Worm (Caenorhabditis elegans) whole organism, midembryonic: ENCODE data around the gene asm-1.

Experiments used
- T22C8.4 ChIP-seq: fragments of 200-800 bp; sonication (Bioruptor generic); IDR thresholded peaks from 2 replicates; pipeline ENCODE4 v1.3.6; 2022; ENCODE audit warnings: missing genetic modification characterization, missing compliant biosample characterization
- flt-1 ChIP-seq: fragments of 200-800 bp; sonication (Bioruptor generic); IDR thresholded peaks from 2 replicates; pipeline ENCODE4 v1.3.6; 2022; ENCODE audit warnings: missing genetic modification characterization, missing compliant biosample characterization
- klf-2 ChIP-seq: fragments of 200-800 bp; sonication (Bioruptor generic); conservative IDR thresholded peaks from 2 replicates; pipeline ENCODE4 v1.3.6; 2022; ENCODE audit warnings: missing genetic modification reagents, missing genetic modification characterization, missing compliant biosample characterization
- med-1 ChIP-seq: sonication (generic microtip); optimal IDR thresholded peaks from 2 replicates; lab custom pipeline; 2017; ENCODE audit warnings: missing genetic modification characterization, mild to moderate bottlenecking, missing compliant biosample characterization, antibody characterized with exemption, missing genetic modification reagents; ENCODE audit not compliant: insufficient read depth
- ztf-23 ChIP-seq: fragments of 200-800 bp; sonication (Bioruptor generic); IDR thresholded peaks from 2 replicates; pipeline ENCODE4 v1.3.6; 2022; ENCODE audit warnings: missing genetic modification reagents, missing genetic modification characterization, missing compliant biosample characterization
- ztf-29 ChIP-seq: fragments of 200-800 bp; sonication (Bioruptor generic); IDR thresholded peaks from 2 replicates; pipeline ENCODE4 v1.3.6; 2022; ENCODE audit warnings: missing genetic modification reagents, missing genetic modification characterization, missing compliant biosample characterization

ce11 chrII:6889580-6889922 lies 20.3 kb upstream of the asm-1 start:
- TF ChIP-seq T22C8.4 (GFP tag; lab: Robert Waterston, UW) (no peak), med-1 (GFP tag; lab: Kevin White, UChicago) (no peak), klf-2 (no peak), flt-1 (GFP tag; lab: Robert Waterston, UW) (no peak), ztf-29 (GFP tag; lab: Robert Waterston, UW) (no peak), ztf-23 (GFP tag; lab: Robert Waterston, UW) (no peak)
